Worm (Caenorhabditis elegans): ENCODE data around the gene ZK1127.3.

ZK1127.3 gene

DNA sequence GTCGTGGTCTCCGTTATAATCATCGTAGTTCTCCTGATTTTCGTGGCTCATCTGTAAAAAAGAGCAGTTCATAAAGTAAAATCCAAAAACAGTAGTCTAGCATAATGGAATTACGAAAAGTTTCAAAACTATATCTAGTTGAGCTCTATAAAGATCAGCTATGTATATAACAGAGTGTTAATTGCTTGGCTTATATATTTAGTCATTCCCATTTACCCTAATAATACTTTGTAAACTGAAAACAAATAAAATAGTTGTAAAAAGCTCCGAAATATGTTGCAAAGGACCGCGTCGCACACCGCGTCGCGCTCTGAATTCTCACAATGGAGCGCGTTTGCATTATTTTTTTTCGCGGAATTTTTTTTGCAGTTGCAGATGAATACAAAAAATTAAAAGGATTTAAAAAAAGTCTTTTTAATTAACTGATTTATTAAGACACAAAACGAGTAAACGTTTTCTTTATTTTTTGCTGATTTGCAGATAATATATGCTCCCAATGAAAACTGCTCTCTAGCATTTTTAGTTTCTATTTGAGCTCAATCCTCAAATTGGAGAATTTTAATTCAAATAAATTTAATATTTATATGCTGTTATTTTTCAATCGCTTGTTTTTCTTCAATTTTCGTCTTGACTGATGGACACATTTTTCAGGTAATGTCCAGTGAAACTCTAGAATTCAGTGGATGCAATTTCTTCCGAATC, 4.9 kb upstream of the ZK1127.3 start, which contains the start of the genes tcer-1 and ZK1127.5:
Gene tcer-1 (minus strand): TSS at position 51 of the 702 bp plus-strand sequence.
Gene ZK1127.5 (plus strand): TSS at position 652 of the 702 bp plus-strand sequence.
- TF ChIP-seq egl-43 (GFP tag; IDR thresholded peaks at IDR 0.05) (no peak), set-16 (GFP tag; IDR thresholded peaks at IDR 0.05) (no peak), lin-1 (GFP tag; IDR thresholded peaks at IDR 0.05) (no peak), jun-1 (tag; optimal IDR thresholded peaks at IDR 0.05) (no peak), nhr-76 (tag; optimal IDR thresholded peaks at IDR 0.05) (no peak), gei-8 (GFP tag; optimal IDR thresholded peaks at IDR 0.05) (no peak), tra-1 (GFP tag; IDR thresholded peaks at IDR 0.05) (no peak), nhr-77 (tag; optimal IDR thresholded peaks at IDR 0.05) (no peak), arid-1 (GFP tag; conservative IDR thresholded peaks at IDR 0.05) (no peak), tag-97 (GFP tag; IDR thresholded peaks at IDR 0.05) (no peak), fos-1 (tag; optimal IDR thresholded peaks at IDR 0.05) (no peak), nhr-102 (tag; optimal IDR thresholded peaks at IDR 0.05) (no peak), D1046.2 (GFP tag; IDR thresholded peaks at IDR 0.05) (no peak), zag-1 (tag; optimal IDR thresholded peaks at IDR 0.05) (no peak), mes-2 (tag; optimal IDR thresholded peaks at IDR 0.05; ENCODE audit: poor library complexity, severe bottlenecking) (peak; percentile 68), ztf-11 (tag; optimal IDR thresholded peaks at IDR 0.05) (no peak), dpl-1 (GFP tag; optimal IDR thresholded peaks at IDR 0.05) (peak; percentile 65), lin-39 (tag; optimal IDR thresholded peaks at IDR 0.05) (no peak), aly-2 (tag; optimal IDR thresholded peaks at IDR 0.05) (no peak), saeg-2 (GFP tag; IDR thresholded peaks at IDR 0.05) (no peak), ZK337.2 (GFP tag; IDR thresholded peaks at IDR 0.05) (no peak), madf-5 (GFP tag; IDR thresholded peaks at IDR 0.05) (no peak), unc-62 (GFP tag; optimal IDR thresholded peaks at IDR 0.05 in 1 of 2) (no peak), unc-62 (tag; optimal IDR thresholded peaks at IDR 0.05) (no peak), pqm-1 (tag; optimal IDR thresholded peaks at IDR 0.05) (no peak), lin-38 (GFP tag; IDR thresholded peaks at IDR 0.05) (peak; percentile 96), dmd-6 (GFP tag; IDR thresholded peaks at IDR 0.05) (0 out of 2 replicates have a peak, but pooled peaks have one; percentile 9), ctbp-1 (GFP tag; IDR thresholded peaks at IDR 0.05) (no peak), lir-3 (tag; optimal IDR thresholded peaks at IDR 0.05) (no peak), php-3 (GFP tag; IDR thresholded peaks at IDR 0.05) (no peak), mxl-3 (GFP tag; optimal IDR thresholded peaks at IDR 0.05) (no peak), unc-39 (tag; optimal IDR thresholded peaks at IDR 0.05) (no peak), nhr-25 (tag; optimal IDR thresholded peaks at IDR 0.05; ENCODE audit: borderline replicate concordance, insufficient read depth) (no peak), skn-1 (tag; optimal IDR thresholded peaks at IDR 0.05) (no peak), ceh-32 (tag; optimal IDR thresholded peaks at IDR 0.05; ENCODE audit: poor library complexity) (no peak), egl-27 (tag; optimal IDR thresholded peaks at IDR 0.05) (no peak), F37D6.2 (tag; optimal IDR thresholded peaks at IDR 0.05) (no peak), nhr-6 (tag; optimal IDR thresholded peaks at IDR 0.05) (peak; percentile 44), Y5F2A.4 (GFP tag; optimal IDR thresholded peaks at IDR 0.05) (no peak), dve-1 (tag; optimal IDR thresholded peaks at IDR 0.05; ENCODE audit: insufficient read depth) (peak; percentile 50), nhr-10 (tag; optimal IDR thresholded peaks at IDR 0.05) (no peak), nhr-41 (GFP tag; IDR thresholded peaks at IDR 0.05) (no peak), F10B5.3 (tag; optimal IDR thresholded peaks at IDR 0.05) (no peak), lim-7 (GFP tag; IDR thresholded peaks at IDR 0.05) (no peak), F44E2.7 (GFP tag; IDR thresholded peaks at IDR 0.05) (no peak), dmd-8 (GFP tag; IDR thresholded peaks at IDR 0.05) (no peak), lin-15B (tag; optimal IDR thresholded peaks at IDR 0.05) (no peak), zip-11 (GFP tag; IDR thresholded peaks at IDR 0.05) (no peak), snpc-1.2 (GFP tag; IDR thresholded peaks at IDR 0.05) (no peak), ZK546.5 (tag; optimal IDR thresholded peaks at IDR 0.05) (no peak), R02D3.7 (tag; optimal IDR thresholded peaks at IDR 0.05) (no peak), zfp-2 (tag; optimal IDR thresholded peaks at IDR 0.05) (no peak)
